Worm (Caenorhabditis elegans) whole organism, L4 larva: Measurements from ENCODE around the gene T25C12.3.

Experiments
- F26F4.8 ChIP-seq: fragments of 200-800 bp; sonication (Bioruptor generic); conservative IDR thresholded peaks from 2 replicates; pipeline ENCODE4 v1.3.6; 2022; ENCODE audit warnings: missing genetic modification characterization, missing compliant biosample characterization
- F37D6.2 ChIP-seq: sonication (generic microtip); optimal IDR thresholded peaks from 2 replicates; lab custom pipeline; 2016; ENCODE audit warnings: mild to moderate bottlenecking, missing genetic modification characterization, missing compliant biosample characterization
- R02D3.7 ChIP-seq: fragments of 150-350 bp; sonication (generic microtip); optimal IDR thresholded peaks from 3 replicates; lab custom pipeline; 2014; ENCODE audit warnings: missing biosample characterization, missing genetic modification characterization
- T20F7.1 ChIP-seq: fragments of 200-800 bp; sonication (Bioruptor generic); optimal IDR thresholded peaks from 2 replicates; lab custom pipeline; 2018; ENCODE audit warnings: mild to moderate bottlenecking, missing genetic modification characterization, missing compliant biosample characterization
- Y105C5A.15 ChIP-seq: fragments of 200-800 bp; sonication (Bioruptor generic); IDR thresholded peaks from 2 replicates; pipeline ENCODE4 v1.3.6; 2022; ENCODE audit warnings: missing genetic modification characterization, missing compliant biosample characterization
- Y75B8A.6 ChIP-seq: fragments of 200-800 bp; sonication (Bioruptor generic); IDR thresholded peaks from 2 replicates; pipeline ENCODE4 v1.3.6; 2022; ENCODE audit warnings: missing genetic modification reagents, missing genetic modification characterization, missing compliant biosample characterization
- aha-1 ChIP-seq: fragments of 150-350 bp; peaks from one replicate; lab custom pipeline; 2014; ENCODE audit warnings: missing biosample characterization, missing genetic modification characterization
- ama-1 ChIP-seq: fragments of 150-350 bp; optimal IDR thresholded peaks from 2 replicates; lab custom pipeline; 2014; ENCODE audit warnings: inconsistent platforms, mixed read lengths
- ceh-20 ChIP-seq: fragments of 200-800 bp; sonication (Bioruptor generic); IDR thresholded peaks from 2 replicates; pipeline ENCODE4 v1.3.6; 2022; ENCODE audit warnings: missing genetic modification reagents, missing genetic modification characterization, missing compliant biosample characterization
- ceh-28 ChIP-seq: fragments of 150-350 bp; optimal IDR thresholded peaks from 2 replicates; lab custom pipeline; 2014; ENCODE audit warnings: missing biosample characterization, missing genetic modification reagents, missing genetic modification characterization
- ceh-32 ChIP-seq: sonication (generic microtip); optimal IDR thresholded peaks from 2 replicates; lab custom pipeline; 2016; ENCODE audit warnings: mild to moderate bottlenecking, missing genetic modification characterization, missing compliant biosample characterization; ENCODE audit not compliant: poor library complexity
- ceh-44 ChIP-seq: fragments of 200-800 bp; sonication (Bioruptor generic); IDR thresholded peaks from 2 replicates; pipeline ENCODE4 v1.3.6; 2022; ENCODE audit warnings: missing genetic modification reagents, missing genetic modification characterization, missing compliant biosample characterization
- ctbp-1 ChIP-seq: fragments of 200-800 bp; sonication (Bioruptor generic); IDR thresholded peaks from 2 replicates; pipeline ENCODE4 v1.3.6; 2022; ENCODE audit warnings: missing genetic modification reagents, missing genetic modification characterization, missing compliant biosample characterization
- daf-16 ChIP-seq, 3 experiments: sonication (generic microtip); optimal IDR thresholded peaks; 2 replicates each; lab custom pipeline; 2016 to 2017; ENCODE audit warnings: missing genetic modification characterization in 3 of 3, missing genetic modification reagents in 3 of 3, mild to moderate bottlenecking in 2 of 3, missing compliant biosample characterization in 2 of 3, missing biosample characterization in 1 of 3, moderate library complexity in 1 of 3
- daf-19 ChIP-seq: fragments of 200-800 bp; sonication (Bioruptor generic); conservative IDR thresholded peaks from 2 replicates; pipeline ENCODE4 v1.3.6; 2022; ENCODE audit warnings: missing genetic modification characterization, missing compliant biosample characterization
- dmd-6 ChIP-seq: fragments of 200-800 bp; sonication (Bioruptor generic); IDR thresholded peaks from 2 replicates; pipeline ENCODE4 v1.3.6; 2022; ENCODE audit warnings: missing genetic modification reagents, missing genetic modification characterization, missing compliant biosample characterization
- dmd-9 ChIP-seq: fragments of 200-800 bp; sonication (Bioruptor generic); IDR thresholded peaks from 2 replicates; pipeline ENCODE4 v1.3.6; 2022; ENCODE audit warnings: missing genetic modification reagents, missing genetic modification characterization, missing compliant biosample characterization
- dpl-1 ChIP-seq: fragments of 150-350 bp; optimal IDR thresholded peaks from 2 replicates; lab custom pipeline; 2014; ENCODE audit warnings: missing biosample characterization, missing genetic modification reagents, missing genetic modification characterization
- dve-1 ChIP-seq: sonication (generic microtip); optimal IDR thresholded peaks from 2 replicates; lab custom pipeline; 2017; ENCODE audit warnings: antibody characterized with exemption, mild to moderate bottlenecking, missing genetic modification characterization, missing compliant biosample characterization; ENCODE audit not compliant: insufficient read depth
- egl-27 ChIP-seq: sonication (generic microtip); optimal IDR thresholded peaks from 3 replicates; lab custom pipeline; 2017; ENCODE audit warnings: missing biosample characterization, missing genetic modification reagents, missing genetic modification characterization
- egl-43 ChIP-seq: fragments of 200-800 bp; sonication (Bioruptor generic); IDR thresholded peaks from 2 replicates; pipeline ENCODE4 v1.3.6; 2022; ENCODE audit warnings: missing genetic modification reagents, missing genetic modification characterization, missing compliant biosample characterization
- fkh-10 ChIP-seq: fragments of 150-350 bp; optimal IDR thresholded peaks from 2 replicates; lab custom pipeline; 2014; ENCODE audit warnings: missing biosample characterization, missing genetic modification reagents, missing genetic modification characterization
- fos-1 ChIP-seq: fragments of 150-350 bp; optimal IDR thresholded peaks from 2 replicates; lab custom pipeline; 2014; ENCODE audit warnings: missing biosample characterization, missing genetic modification characterization
- hif-1 ChIP-seq, 2 experiments: sonication (generic microtip); optimal IDR thresholded peaks; 2 replicates each; lab custom pipeline; 2016 to 2017; ENCODE audit warnings: missing compliant biosample characterization in 2 of 2, missing genetic modification characterization in 2 of 2, missing genetic modification reagents in 2 of 2, missing genotype in 2 of 2, mild to moderate bottlenecking in 1 of 2
- hlh-11 ChIP-seq: fragments of 200-800 bp; sonication (Bioruptor generic); optimal IDR thresholded peaks from 2 replicates; lab custom pipeline; 2018; ENCODE audit warnings: mild to moderate bottlenecking, missing genetic modification characterization, missing compliant biosample characterization
- hlh-30 ChIP-seq: sonication (generic microtip); optimal IDR thresholded peaks from 2 replicates; lab custom pipeline; 2017; ENCODE audit warnings: antibody characterized with exemption, mild to moderate bottlenecking, missing genetic modification characterization, missing compliant biosample characterization; ENCODE audit not compliant: insufficient read depth
- hmg-1.1 ChIP-seq: fragments of 200-800 bp; sonication (Bioruptor generic); IDR thresholded peaks from 2 replicates; pipeline ENCODE4 v1.3.6; 2022; ENCODE audit warnings: missing genetic modification reagents, missing genetic modification characterization, missing compliant biosample characterization
- jun-1 ChIP-seq: fragments of 150-350 bp; optimal IDR thresholded peaks from 2 replicates; lab custom pipeline; 2014; ENCODE audit warnings: missing biosample characterization, missing genetic modification reagents, missing genetic modification characterization
- lin-13 ChIP-seq: fragments of 150-350 bp; optimal IDR thresholded peaks from 2 replicates; lab custom pipeline; 2014; ENCODE audit warnings: missing biosample characterization, missing genetic modification reagents, missing genetic modification characterization
- lin-15B ChIP-seq: fragments of 150-350 bp; sonication (generic microtip); optimal IDR thresholded peaks from 3 replicates; lab custom pipeline; 2014; ENCODE audit warnings: missing biosample characterization, missing genetic modification characterization
- lin-29 ChIP-seq: fragments of 200-800 bp; sonication (Bioruptor generic); IDR thresholded peaks from 2 replicates; pipeline ENCODE4 v1.3.6; 2022; ENCODE audit warnings: missing genetic modification reagents, missing genetic modification characterization, missing compliant biosample characterization
- lsy-2 ChIP-seq, 2 experiments: fragments of 150-350 bp in 1 of 2; sonication (generic microtip) in 1 of 2; optimal IDR thresholded peaks; 2 replicates each; lab custom pipeline; 2014 to 2017; ENCODE audit warnings: missing biosample characterization in 2 of 2, missing genetic modification characterization in 2 of 2
- madf-9 ChIP-seq: fragments of 200-800 bp; sonication (Bioruptor generic); conservative IDR thresholded peaks from 2 replicates; pipeline ENCODE4 v1.3.6; 2022; ENCODE audit warnings: missing genetic modification reagents, missing genetic modification characterization, missing compliant biosample characterization
- mes-2 ChIP-seq: sonication (generic microtip); optimal IDR thresholded peaks from 2 replicates; lab custom pipeline; 2016; ENCODE audit warnings: missing genotype, mild to moderate bottlenecking, missing genetic modification characterization, missing compliant biosample characterization; ENCODE audit not compliant: poor library complexity, severe bottlenecking
- nhr-10 ChIP-seq: fragments of 150-350 bp; optimal IDR thresholded peaks from 2 replicates; lab custom pipeline; 2014; ENCODE audit warnings: missing biosample characterization, missing genetic modification characterization
- nhr-11 ChIP-seq: fragments of 150-350 bp; optimal IDR thresholded peaks from 2 replicates; lab custom pipeline; 2014; ENCODE audit warnings: missing biosample characterization, missing genetic modification characterization
- nhr-28 ChIP-seq: fragments of 150-350 bp; optimal IDR thresholded peaks from 2 replicates; lab custom pipeline; 2014; ENCODE audit warnings: missing biosample characterization, missing genetic modification characterization
- nhr-41 ChIP-seq: fragments of 200-800 bp; sonication (Bioruptor generic); IDR thresholded peaks from 2 replicates; pipeline ENCODE4 v1.3.6; 2022; ENCODE audit warnings: missing genetic modification reagents, missing genetic modification characterization, missing compliant biosample characterization
- nhr-76 ChIP-seq: fragments of 150-350 bp; optimal IDR thresholded peaks from 2 replicates; lab custom pipeline; 2014; ENCODE audit warnings: missing biosample characterization, missing genetic modification characterization
- pqm-1 ChIP-seq: sonication (generic microtip); optimal IDR thresholded peaks from 2 replicates; lab custom pipeline; 2017; ENCODE audit warnings: missing biosample characterization, missing genetic modification characterization
- skn-1 ChIP-seq: fragments of 150-350 bp; optimal IDR thresholded peaks from 2 replicates; lab custom pipeline; 2014; ENCODE audit warnings: missing biosample characterization, missing genetic modification characterization
- snpc-1.2 ChIP-seq: fragments of 200-800 bp; sonication (Bioruptor generic); IDR thresholded peaks from 2 replicates; pipeline ENCODE4 v1.3.6; 2022; ENCODE audit warnings: missing genetic modification reagents, missing genetic modification characterization, missing compliant biosample characterization
- spr-1 ChIP-seq: sonication (generic microtip); optimal IDR thresholded peaks from 2 replicates; lab custom pipeline; 2016; ENCODE audit warnings: mild to moderate bottlenecking, missing genetic modification characterization, missing compliant biosample characterization
- tra-1 ChIP-seq: fragments of 200-800 bp; sonication (Bioruptor generic); IDR thresholded peaks from 2 replicates; pipeline ENCODE4 v1.3.6; 2022; ENCODE audit warnings: missing genetic modification reagents, missing genetic modification characterization, missing compliant biosample characterization
- unc-130 ChIP-seq: sonication (generic microtip); optimal IDR thresholded peaks from 2 replicates; lab custom pipeline; 2016; ENCODE audit warnings: missing genetic modification reagents, missing genetic modification characterization, missing compliant biosample characterization
- unc-62 ChIP-seq, 3 experiments: fragments of 150-350 bp in 1 of 3; sonication (generic microtip); optimal IDR thresholded peaks in 2 of 3; peaks in 1 of 3; 1 replicate in 1 of 3; 2 replicates in 2 of 3; lab custom pipeline; 2014 to 2017; ENCODE audit warnings: missing biosample characterization in 3 of 3, missing genetic modification characterization in 3 of 3, missing genetic modification reagents in 3 of 3, missing genotype in 1 of 3
- vab-7 ChIP-seq: fragments of 200-800 bp; sonication (Bioruptor generic); IDR thresholded peaks from 2 replicates; pipeline ENCODE4 v1.3.6; 2022; ENCODE audit warnings: missing genetic modification reagents, missing genetic modification characterization, missing compliant biosample characterization
- zag-1 ChIP-seq: fragments of 150-350 bp; optimal IDR thresholded peaks from 2 replicates; lab custom pipeline; 2014; ENCODE audit warnings: missing biosample characterization, missing genetic modification characterization
- ztf-11 ChIP-seq: fragments of 150-350 bp; optimal IDR thresholded peaks from 2 replicates; lab custom pipeline; 2014; ENCODE audit warnings: missing biosample characterization, missing genetic modification characterization

Gene T25C12.3

ce11 chrX:11472953-11473671 is 26.7 kb downstream of the T25C12.3 start:
- TF ChIP-seq jun-1 (tag; lab: Kevin White, UChicago) (no peak), ama-1 (lab: Kevin White, UChicago) (no peak), daf-16 (GFP tag; optimal IDR thresholded peaks at IDR 0.05; lab: Kevin White, UChicago) (no peak), daf-16 (tag; optimal IDR thresholded peaks at IDR 0.05; lab: Kevin White, UChicago) (no peak), nhr-41 (GFP tag; lab: Robert Waterston, UW) (no peak), lin-15B (tag; lab: Kevin White, UChicago) (no peak), lsy-2 (tag; optimal IDR thresholded peaks at IDR 0.05; lab: Kevin White, UChicago) (peak; percentile 35 to 40), spr-1 (peak; percentile 55), hif-1 (tag; optimal IDR thresholded peaks at IDR 0.05; lab: Kevin White, UChicago) (peak; percentile 39 to 49), T20F7.1 (GFP tag; lab: Kevin White, UChicago) (no peak), Y105C5A.15 (no peak), nhr-28 (tag; lab: Kevin White, UChicago) (no peak), mes-2 (tag; lab: Kevin White, UChicago) (no peak), egl-27 (tag; lab: Kevin White, UChicago) (no peak), F37D6.2 (peak; percentile 87), F26F4.8 (no peak), hlh-11 (tag; lab: Kevin White, UChicago) (peak; percentile 69), fos-1 (tag; lab: Kevin White, UChicago) (no peak), nhr-11 (tag; lab: Kevin White, UChicago) (peak; percentile 25), Y75B8A.6 (GFP tag; lab: Robert Waterston, UW) (no peak), dve-1 (tag; lab: Kevin White, UChicago) (no peak), vab-7 (GFP tag; lab: Robert Waterston, UW) (peak; percentile 30; the same call in 1 of the 2 replicates), ceh-44 (GFP tag; lab: Robert Waterston, UW) (0 out of 2 replicates have a peak, but pooled peaks have one; percentile 45), R02D3.7 (tag; lab: Kevin White, UChicago) (no peak), dpl-1 (no peak), madf-9 (GFP tag; lab: Robert Waterston, UW) (no peak), skn-1 (peak; percentile 2), pqm-1 (tag; lab: Kevin White, UChicago) (no peak), nhr-76 (tag; lab: Kevin White, UChicago) (no peak), unc-62 (GFP tag; optimal IDR thresholded peaks at IDR 0.05 in 1 of 2; lab: Kevin White, UChicago) (peak in 1 of 2 experiments; percentile 99), unc-62 (tag; optimal IDR thresholded peaks at IDR 0.05; lab: Kevin White, UChicago) (no peak), lin-13 (GFP tag; lab: Kevin White, UChicago) (no peak), tra-1 (GFP tag; lab: Robert Waterston, UW) (no peak), daf-19 (GFP tag; lab: Robert Waterston, UW) (no peak), ceh-28 (tag; lab: Kevin White, UChicago) (no peak), zag-1 (tag; lab: Kevin White, UChicago) (no peak), egl-43 (peak; percentile 69), ctbp-1 (GFP tag; lab: Robert Waterston, UW) (peak; percentile 86), ztf-11 (tag; lab: Kevin White, UChicago) (no peak), snpc-1.2 (no peak), fkh-10 (peak; percentile 69), dmd-6 (peak; percentile 19; the same call in 1 of the 2 replicates), ceh-32 (tag; lab: Kevin White, UChicago) (peak; percentile 60), ceh-20 (GFP tag; lab: Robert Waterston, UW) (peak; percentile 70; the same call in 1 of the 2 replicates), unc-130 (no peak), hmg-1.1 (GFP tag; lab: Robert Waterston, UW) (peak; percentile 66), hlh-30 (tag; lab: Kevin White, UChicago) (peak; percentile 52), lin-29 (GFP tag; lab: Robert Waterston, UW) (no peak), dmd-9 (no peak), nhr-10 (tag; lab: Kevin White, UChicago) (no peak), aha-1 (peak; percentile 88)
